Fruit fly (Drosophila melanogaster) whole organism, embryonic: ENCODE data around the gene Cyp9f2.
A peak's percentile ranks its signal among the peaks of the same experiment; 100 is the strongest.

Experiments used
- BtbVII ChIP-seq: fragments of 200-800 bp; sonication (Bioruptor generic); optimal IDR thresholded peaks from 3 replicates; lab custom pipeline; 2017; ENCODE audit warnings: missing biosample characterization, mild to moderate bottlenecking, missing genetic modification characterization
- CG10543 ChIP-seq: fragments of 200-800 bp; sonication (Bioruptor generic); optimal IDR thresholded peaks from 3 replicates; lab custom pipeline; 2017; ENCODE audit warnings: missing biosample characterization, mild to moderate bottlenecking, missing genetic modification characterization, moderate library complexity
- CG12104 ChIP-seq: fragments of 200-800 bp; sonication (Bioruptor generic); optimal IDR thresholded peaks from 3 replicates; lab custom pipeline; 2016; ENCODE audit warnings: missing biosample characterization, missing genetic modification characterization
- CG12769 ChIP-seq: fragments of 200-800 bp; sonication (Bioruptor generic); optimal IDR thresholded peaks from 2 replicates; lab custom pipeline; 2019; ENCODE audit warnings: missing biosample characterization, mild to moderate bottlenecking, missing genetic modification characterization, moderate library complexity
- CG13894 ChIP-seq: fragments of 200-800 bp; sonication (Bioruptor generic); optimal IDR thresholded peaks from 3 replicates; lab custom pipeline; 2018; ENCODE audit warnings: missing biosample characterization, mild to moderate bottlenecking, missing genetic modification characterization, moderate library complexity
- CG15514 ChIP-seq: fragments of 200-800 bp; sonication (Bioruptor generic); optimal IDR thresholded peaks from 3 replicates; lab custom pipeline; 2017; ENCODE audit warnings: missing biosample characterization, missing genetic modification characterization, mild to moderate bottlenecking, moderate library complexity, missing genetic modification reagents
- CG2678 ChIP-seq: fragments of 200-800 bp; sonication (Bioruptor generic); optimal IDR thresholded peaks from 3 replicates; lab custom pipeline; 2019; ENCODE audit warnings: missing biosample characterization, mild to moderate bottlenecking, missing genetic modification characterization, moderate library complexity
- CG31388 ChIP-seq: fragments of 200-800 bp; sonication (Bioruptor generic); optimal IDR thresholded peaks from 2 replicates; lab custom pipeline; 2016; ENCODE audit warnings: missing biosample characterization, missing genetic modification characterization
- CG3163 ChIP-seq: fragments of 200-800 bp; sonication (Bioruptor generic); optimal IDR thresholded peaks from 3 replicates; lab custom pipeline; 2016; ENCODE audit warnings: missing biosample characterization, missing genetic modification characterization
- CG34376 ChIP-seq: fragments of 200-800 bp; sonication (Bioruptor generic); optimal IDR thresholded peaks from 2 replicates; lab custom pipeline; 2018; ENCODE audit warnings: missing biosample characterization, mild to moderate bottlenecking, missing genetic modification characterization
- CG34422 ChIP-seq: fragments of 200-800 bp; sonication (Bioruptor generic); IDR thresholded peaks from 3 replicates; pipeline ENCODE4 v1.3.6; 2022; ENCODE audit warnings: missing biosample characterization, missing genetic modification characterization
- CG7963 ChIP-seq: fragments of 200-800 bp; sonication (Bioruptor generic); IDR thresholded peaks from 3 replicates; pipeline ENCODE4 v1.3.6; 2022; ENCODE audit warnings: missing biosample characterization, missing genetic modification characterization; ENCODE audit not compliant: partially characterized antibody
- D ChIP-seq, 2 experiments: fragments of 200-800 bp in 1 of 2; fragments of >200 bp in 1 of 2; sonication (Bioruptor generic) in 1 of 2; optimal IDR thresholded peaks; 2 replicates in 1 of 2; 3 replicates in 1 of 2; lab custom pipeline; 2017; ENCODE audit warnings: mild to moderate bottlenecking in 1 of 2, missing biosample characterization in 1 of 2, missing genetic modification characterization in 1 of 2, missing genetic modification reagents in 1 of 2
- Dfd ChIP-seq, 2 experiments: fragments of >200 bp; optimal IDR thresholded peaks; 2 replicates each; lab custom pipeline; 2017; ENCODE audit warnings: missing biosample characterization in 2 of 2, missing genetic modification characterization in 2 of 2
- Ets65A ChIP-seq: fragments of 200-800 bp; sonication (Bioruptor generic); peaks from one replicate; lab custom pipeline; 2016; ENCODE audit warnings: missing biosample characterization, missing genetic modification characterization
- Ets97D ChIP-seq: fragments of 200-800 bp; sonication (Bioruptor generic); optimal IDR thresholded peaks from 3 replicates; lab custom pipeline; 2016; ENCODE audit warnings: missing biosample characterization, missing genetic modification characterization
- H15 ChIP-seq: fragments of 200-800 bp; sonication (Bioruptor generic); IDR thresholded peaks from 3 replicates; pipeline ENCODE4 v1.3.6; 2022; ENCODE audit warnings: missing biosample characterization, missing genetic modification characterization
- Hmx ChIP-seq: fragments of 200-800 bp; sonication (Bioruptor generic); optimal IDR thresholded peaks from 2 replicates; lab custom pipeline; 2016; ENCODE audit warnings: missing biosample characterization, missing genetic modification characterization
- Hr78 ChIP-seq, 2 experiments: fragments of 200-800 bp in 1 of 2; fragments of >200 bp in 1 of 2; sonication (Bioruptor generic) in 1 of 2; optimal IDR thresholded peaks; 2 replicates each; lab custom pipeline; 2017 to 2019; ENCODE audit warnings: missing biosample characterization in 2 of 2, missing genetic modification characterization in 2 of 2, mild to moderate bottlenecking in 1 of 2, moderate library complexity in 1 of 2
- NC2α ChIP-seq: fragments of 200-800 bp; sonication (Bioruptor generic); optimal IDR thresholded peaks from 2 replicates; lab custom pipeline; 2016; ENCODE audit warnings: missing biosample characterization, missing genetic modification characterization
- NK7.1 ChIP-seq: fragments of 200-800 bp; sonication (Bioruptor generic); optimal IDR thresholded peaks from 3 replicates; lab custom pipeline; 2016; ENCODE audit warnings: missing biosample characterization, missing genetic modification characterization
- Scr ChIP-seq: fragments of 200-800 bp; sonication (Bioruptor generic); IDR thresholded peaks from 2 replicates; pipeline ENCODE4 v1.3.6; 2022; ENCODE audit warnings: missing biosample characterization, missing genetic modification characterization; ENCODE audit not compliant: partially characterized antibody
- TFAM ChIP-seq: fragments of 200-800 bp; sonication (Bioruptor generic); optimal IDR thresholded peaks from 2 replicates; lab custom pipeline; 2017; ENCODE audit warnings: missing biosample characterization, missing genetic modification characterization, inconsistent platforms
- Trl ChIP-seq, 3 experiments: fragments of >200 bp in 2 of 3; fragments of 200-800 bp in 1 of 3; sonication (Bioruptor generic) in 1 of 3; optimal IDR thresholded peaks; 2 replicates in 1 of 3; 3 replicates in 2 of 3; lab custom pipeline; 2016 to 2017; ENCODE audit warnings: missing biosample characterization in 1 of 3, missing genetic modification characterization in 1 of 3
- Vsx1 ChIP-seq: fragments of 200-800 bp; sonication (Bioruptor generic); optimal IDR thresholded peaks from 2 replicates; lab custom pipeline; 2017; ENCODE audit warnings: missing biosample characterization, mild to moderate bottlenecking, missing genetic modification characterization, missing genetic modification reagents
- ac ChIP-seq: fragments of 200-800 bp; sonication (Bioruptor generic); optimal IDR thresholded peaks from 3 replicates; lab custom pipeline; 2017; ENCODE audit warnings: missing biosample characterization, mild to moderate bottlenecking, missing genetic modification characterization
- chinmo ChIP-seq: fragments of 200-800 bp; sonication (Bioruptor generic); IDR thresholded peaks from 4 replicates; pipeline ENCODE4 v1.3.6; 2022; ENCODE audit warnings: missing biosample characterization, missing genetic modification characterization; ENCODE audit not compliant: partially characterized antibody
- chm ChIP-seq: fragments of 200-800 bp; sonication (Bioruptor generic); IDR thresholded peaks from 2 replicates; pipeline ENCODE4 v1.3.6; 2022; ENCODE audit warnings: missing biosample characterization, missing genetic modification characterization
- corto ChIP-seq: fragments of 200-800 bp; sonication (Bioruptor generic); optimal IDR thresholded peaks from 2 replicates; lab custom pipeline; 2016; ENCODE audit warnings: missing biosample characterization, mild to moderate bottlenecking, missing genetic modification characterization, moderate library complexity
- cwo ChIP-seq: fragments of 200-800 bp; sonication (Bioruptor generic); optimal IDR thresholded peaks from 3 replicates; lab custom pipeline; 2017; ENCODE audit warnings: missing biosample characterization, missing genetic modification characterization, mild to moderate bottlenecking, moderate library complexity, missing genetic modification reagents
- dm ChIP-seq: fragments of 200-800 bp; sonication (Bioruptor generic); optimal IDR thresholded peaks from 3 replicates; lab custom pipeline; 2016; ENCODE audit warnings: missing biosample characterization, missing genetic modification characterization
- eve ChIP-seq, 2 experiments: fragments of >200 bp; optimal IDR thresholded peaks; 2 replicates each; lab custom pipeline; 2017; ENCODE audit warnings: missing biosample characterization in 2 of 2, missing genetic modification characterization in 2 of 2
- exex ChIP-seq: fragments of 200-800 bp; sonication (Bioruptor generic); optimal IDR thresholded peaks from 4 replicates; lab custom pipeline; 2018; ENCODE audit warnings: missing biosample characterization, mild to moderate bottlenecking, missing genetic modification characterization, moderate library complexity
- gem ChIP-seq: fragments of 200-800 bp; sonication (Bioruptor generic); optimal IDR thresholded peaks from 2 replicates; lab custom pipeline; 2019; ENCODE audit warnings: missing biosample characterization, mild to moderate bottlenecking, missing genetic modification characterization, moderate library complexity
- gro ChIP-seq: fragments of 200-800 bp; sonication (Bioruptor generic); optimal IDR thresholded peaks from 2 replicates; lab custom pipeline; 2016; ENCODE audit warnings: missing biosample characterization, missing genetic modification characterization
- gsb ChIP-seq: fragments of 200-800 bp; sonication (Bioruptor generic); IDR thresholded peaks from 2 replicates; pipeline ENCODE4 v1.3.6; 2022; ENCODE audit warnings: missing biosample characterization, missing genetic modification characterization
- inv ChIP-seq: fragments of 200-800 bp; sonication (Bioruptor generic); IDR thresholded peaks from 2 replicates; pipeline ENCODE4 v1.3.6; 2022; ENCODE audit warnings: missing biosample characterization, missing genetic modification characterization; ENCODE audit not compliant: partially characterized antibody
- klu ChIP-seq: fragments of 200-800 bp; sonication (Bioruptor generic); IDR thresholded peaks from 2 replicates; pipeline ENCODE4 v1.3.6; 2022; ENCODE audit warnings: missing biosample characterization, missing genetic modification characterization
- nom ChIP-seq: fragments of 200-800 bp; sonication (Bioruptor generic); optimal IDR thresholded peaks from 2 replicates; lab custom pipeline; 2017; ENCODE audit warnings: missing biosample characterization, missing genetic modification characterization, mild to moderate bottlenecking, moderate library complexity, missing genetic modification reagents
- p53 ChIP-seq: fragments of 200-800 bp; sonication (Bioruptor generic); optimal IDR thresholded peaks from 2 replicates; lab custom pipeline; 2016; ENCODE audit warnings: missing biosample characterization, missing genetic modification characterization
- pros ChIP-seq: fragments of 200-800 bp; sonication (Bioruptor generic); optimal IDR thresholded peaks from 3 replicates; lab custom pipeline; 2019; ENCODE audit warnings: missing biosample characterization, mild to moderate bottlenecking, missing genetic modification characterization, moderate library complexity
- pzg ChIP-seq: fragments of 200-800 bp; sonication (Bioruptor generic); optimal IDR thresholded peaks from 3 replicates; lab custom pipeline; 2018; ENCODE audit warnings: missing biosample characterization, mild to moderate bottlenecking, missing genetic modification characterization, moderate library complexity
- sd ChIP-seq: fragments of 200-800 bp; sonication (Bioruptor generic); optimal IDR thresholded peaks from 3 replicates; lab custom pipeline; 2018; ENCODE audit warnings: missing biosample characterization, mild to moderate bottlenecking, missing genetic modification characterization, moderate library complexity
- sens ChIP-seq: fragments of 200-800 bp; sonication (Bioruptor generic); peaks from one replicate; lab custom pipeline; 2016; ENCODE audit warnings: missing biosample characterization, missing genetic modification characterization
- tll ChIP-seq, 2 experiments: fragments of 200-800 bp in 1 of 2; fragments of >200 bp in 1 of 2; sonication (Bioruptor generic) in 1 of 2; optimal IDR thresholded peaks; 2 replicates each; lab custom pipeline; 2017 to 2019; ENCODE audit warnings: missing biosample characterization in 2 of 2, missing genetic modification characterization in 2 of 2, mild to moderate bottlenecking in 1 of 2, moderate library complexity in 1 of 2

Cyp9f2 gene

DNA sequence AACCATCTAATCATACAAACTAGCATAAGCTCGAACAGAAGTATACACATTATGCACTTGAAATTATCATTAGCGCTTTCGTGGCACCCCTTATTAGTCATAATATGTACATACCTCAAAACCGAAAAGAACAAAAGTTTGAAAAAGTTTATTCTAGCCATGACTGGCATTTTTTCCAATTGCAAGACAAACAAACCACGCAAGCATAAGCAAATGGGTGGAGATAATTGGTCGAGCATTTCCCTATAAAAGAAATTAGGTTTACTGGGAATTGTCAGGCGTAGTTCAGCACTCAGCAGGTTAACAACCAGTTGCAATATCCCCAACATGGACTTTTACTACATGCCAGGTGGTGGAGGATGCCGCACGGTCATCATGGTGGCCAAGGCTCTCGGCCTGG is 34.2 kb downstream of the Cyp9f2 start, which contains the start of gene GstD2:
TSS of gene GstD2 (plus strand) at position 301 of the 400 bp plus-strand sequence.
- TF ChIP-seq CG34422: no peak
- TF ChIP-seq Ets65A (GFP tag; lab: Kevin White, UChicago): peak; percentile 15
- peak; percentile 28 for TF ChIP-seq exex (tag; lab: Kevin White, UChicago)
- no peak for TF ChIP-seq Hmx (GFP tag; lab: Kevin White, UChicago)
- TF ChIP-seq H15: peak; percentile 30; the same call in 1 of the 3 replicates

DNA sequence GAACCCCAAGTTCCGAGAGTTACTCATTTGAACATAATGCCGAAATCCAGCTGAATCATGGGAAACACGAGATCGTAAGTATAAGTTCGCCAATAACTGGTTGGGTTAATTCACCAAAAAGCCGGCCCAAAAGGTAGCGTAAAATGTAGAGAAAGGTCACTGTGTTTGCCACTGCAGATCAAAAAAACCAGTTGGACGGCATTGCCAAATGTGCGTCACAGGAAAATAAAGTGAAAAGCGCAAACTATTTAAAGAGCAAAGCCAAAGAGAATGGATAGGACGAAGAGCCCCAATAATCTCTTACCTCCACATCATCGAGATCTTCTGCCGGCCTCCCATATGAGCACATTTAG is 35.2 kb downstream of the Cyp9f2 start:
- TF ChIP-seq Scr: no peak
- TF ChIP-seq gro (GFP tag; lab: Kevin White, UChicago): peak; percentile 2
- TF ChIP-seq CG15514 (GFP tag; lab: Kevin White, UChicago): no peak
- peak in 1 of 2 experiments; percentile 61 for TF ChIP-seq Hr78 (GFP tag; optimal IDR thresholded peaks at IDR 0.05; lab: Kevin White, UChicago)
- peak; percentile 10; the same call in 1 of the 3 replicates for TF ChIP-seq CG34422
- TF ChIP-seq klu (GFP tag; lab: Robert Waterston, UW): no peak
- peak; percentile 53 to 72 for TF ChIP-seq Trl (optimal IDR thresholded peaks at IDR 0.05; lab: Kevin White, UChicago)
- no peak for TF ChIP-seq Trl (GFP tag; optimal IDR thresholded peaks at IDR 0.05; lab: Kevin White, UChicago)
- no peak for TF ChIP-seq Dfd (GFP tag; optimal IDR thresholded peaks at IDR 0.05; lab: Kevin White, UChicago)
- peak; percentile 36 for TF ChIP-seq CG10543
- peak; percentile 92 for TF ChIP-seq sd
- TF ChIP-seq inv: no peak
- TF ChIP-seq chinmo: 0 out of 4 replicates have a peak, but pooled peaks have one; percentile 68
- no peak for TF ChIP-seq pzg (GFP tag; lab: Kevin White, UChicago)
- TF ChIP-seq pros (GFP tag; lab: Kevin White, UChicago): no peak
- TF ChIP-seq TFAM (GFP tag; lab: Kevin White, UChicago): no peak
- peak; percentile 66 for TF ChIP-seq corto (GFP tag; lab: Kevin White, UChicago)
- TF ChIP-seq p53 (GFP tag; lab: Kevin White, UChicago): no peak
- no peak for TF ChIP-seq CG12104 (GFP tag; lab: Kevin White, UChicago)
- TF ChIP-seq chm (GFP tag; lab: Robert Waterston, UW): peak; percentile 27; the same call in 1 of the 2 replicates
- peak; percentile 66 for TF ChIP-seq CG34376 (GFP tag; lab: Kevin White, UChicago)
- peak; percentile 59 for TF ChIP-seq nom (GFP tag; lab: Kevin White, UChicago)
- no peak for TF ChIP-seq cwo (GFP tag; lab: Kevin White, UChicago)
- peak; percentile 94 for TF ChIP-seq CG3163
- TF ChIP-seq BtbVII (GFP tag; lab: Kevin White, UChicago): peak; percentile 29
- TF ChIP-seq CG13894 (tag; lab: Kevin White, UChicago): peak; percentile 97
- TF ChIP-seq CG12769 (tag; lab: Kevin White, UChicago): peak; percentile 64

DNA sequence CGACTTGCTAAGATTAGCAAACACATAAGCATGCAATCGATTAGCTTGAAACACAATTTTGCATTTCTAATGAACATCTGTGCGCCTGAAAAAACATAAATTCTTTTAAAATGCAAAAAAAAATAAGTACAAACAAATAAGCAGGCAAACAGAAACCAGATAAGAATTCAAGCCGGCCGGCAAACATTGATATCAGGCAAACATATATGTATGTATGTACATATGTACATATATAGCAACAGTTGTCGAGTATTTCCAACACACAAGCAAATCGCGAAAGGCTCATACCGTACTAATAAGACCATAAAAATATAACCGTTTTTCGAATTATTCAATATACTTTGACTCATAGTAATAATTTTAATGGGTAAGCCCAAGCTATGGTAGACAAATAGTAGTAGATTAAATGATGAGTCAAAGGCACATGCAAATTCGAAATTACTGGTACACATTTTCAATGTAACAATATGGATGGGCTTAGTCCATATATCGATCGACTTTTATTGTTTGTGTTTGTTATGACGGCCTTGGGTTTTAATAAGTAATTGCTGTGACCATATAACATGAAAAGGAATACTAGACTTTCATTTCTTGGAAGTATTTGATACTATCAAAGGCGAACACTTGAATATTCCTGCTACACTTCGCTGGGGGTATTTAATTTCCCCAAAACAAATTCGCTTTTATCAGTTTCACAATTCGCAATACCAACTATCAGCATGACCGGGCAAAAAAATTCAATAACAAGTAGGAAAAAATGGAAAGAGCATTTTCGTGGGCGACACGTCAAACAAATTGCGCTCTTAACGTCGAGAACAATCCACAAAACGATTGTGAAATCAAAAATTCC is 35.8 kb downstream of the Cyp9f2 start:
- no peak for TF ChIP-seq gsb (GFP tag; lab: Robert Waterston, UW)
- no peak for TF ChIP-seq gem (tag; lab: Kevin White, UChicago)
- TF ChIP-seq CG2678 (tag; lab: Kevin White, UChicago): no peak
- TF ChIP-seq pzg (GFP tag; lab: Kevin White, UChicago): no peak
- TF ChIP-seq Ets97D (GFP tag; lab: Kevin White, UChicago): no peak
- no peak for TF ChIP-seq NC2α (GFP tag; lab: Kevin White, UChicago)
- no peak for TF ChIP-seq NK7.1 (GFP tag; lab: Kevin White, UChicago)
- TF ChIP-seq ac (GFP tag; lab: Kevin White, UChicago): no peak
- no peak for TF ChIP-seq Vsx1 (GFP tag; lab: Kevin White, UChicago)
- peak; percentile 69 for TF ChIP-seq sens (GFP tag; lab: Kevin White, UChicago)
- peak in 1 of 2 experiments; percentile 13 for TF ChIP-seq eve (GFP tag; optimal IDR thresholded peaks at IDR 0.05; lab: Kevin White, UChicago)
- TF ChIP-seq CG31388 (GFP tag; lab: Kevin White, UChicago): peak; percentile 2
- no peak for TF ChIP-seq tll (GFP tag; optimal IDR thresholded peaks at IDR 0.05; lab: Kevin White, UChicago)
- no peak for TF ChIP-seq CG7963
- no peak for TF ChIP-seq D (optimal IDR thresholded peaks at IDR 0.05; lab: Kevin White, UChicago)
- no peak for TF ChIP-seq D (GFP tag; optimal IDR thresholded peaks at IDR 0.05; lab: Kevin White, UChicago)
- TF ChIP-seq dm (GFP tag; lab: Kevin White, UChicago): no peak
